Fruit fly (Drosophila melanogaster): ENCODE results near the gene CG7083.
A peak's percentile ranks its signal among the peaks of the same experiment; 100 is the strongest.

Gene CG7083

dm6 chr3L:8303912-8304311, 36.7 kb upstream of the CG7083 start, which contains the start of the genes CG7194 and Sbp2:
CG7194 (minus strand) TSS chr3L:8304059.
Sbp2 (plus strand) TSS chr3L:8304157.
- TF ChIP-seq CG7045 (GFP tag; optimal IDR thresholded peaks at IDR 0.05) (no peak), bab1 (GFP tag; optimal IDR thresholded peaks at IDR 0.05) (peak; percentile 15), CG5204 (GFP tag; optimal IDR thresholded peaks at IDR 0.05) (no peak), cnc (optimal IDR thresholded peaks at IDR 0.05) (no peak), CG12768 (GFP tag; optimal IDR thresholded peaks at IDR 0.05) (peak; percentile 18), CG7101 (tag; optimal IDR thresholded peaks at IDR 0.05) (no peak), CG11617 (GFP tag; optimal IDR thresholded peaks at IDR 0.05) (peak; percentile 9), CG33017 (tag; optimal IDR thresholded peaks at IDR 0.05) (peak; percentile 25), ovo (GFP tag; optimal IDR thresholded peaks at IDR 0.05) (no peak), cic (GFP tag; optimal IDR thresholded peaks at IDR 0.05) (no peak)

DNA sequence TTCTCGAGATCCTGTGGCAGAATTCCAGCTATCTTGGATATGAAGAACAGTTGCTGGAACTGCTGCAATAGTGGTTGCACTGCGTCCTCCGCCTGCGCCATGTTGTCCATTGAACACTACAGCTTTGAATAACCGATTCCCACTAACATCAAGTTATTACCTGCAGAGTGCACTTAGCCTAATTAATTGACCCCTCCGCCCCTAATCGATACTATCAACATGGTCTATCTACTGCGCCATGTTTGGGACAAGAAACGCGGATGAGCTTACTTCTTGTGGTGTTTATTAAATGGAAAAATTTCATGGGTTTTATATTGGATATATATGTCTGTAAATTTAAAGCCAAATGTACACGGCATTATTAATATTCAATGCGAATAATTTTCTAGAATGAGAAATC, 33.7 kb upstream of the CG7083 start, which contains the start of gene Gr66a:
Gr66a (minus strand) TSS at position 101 of the 400 bp plus-strand sequence.
- no peak for TF ChIP-seq CG1620 (GFP tag; optimal IDR thresholded peaks at IDR 0.05)
- no peak for TF ChIP-seq CG7045 (GFP tag; optimal IDR thresholded peaks at IDR 0.05)

DNA sequence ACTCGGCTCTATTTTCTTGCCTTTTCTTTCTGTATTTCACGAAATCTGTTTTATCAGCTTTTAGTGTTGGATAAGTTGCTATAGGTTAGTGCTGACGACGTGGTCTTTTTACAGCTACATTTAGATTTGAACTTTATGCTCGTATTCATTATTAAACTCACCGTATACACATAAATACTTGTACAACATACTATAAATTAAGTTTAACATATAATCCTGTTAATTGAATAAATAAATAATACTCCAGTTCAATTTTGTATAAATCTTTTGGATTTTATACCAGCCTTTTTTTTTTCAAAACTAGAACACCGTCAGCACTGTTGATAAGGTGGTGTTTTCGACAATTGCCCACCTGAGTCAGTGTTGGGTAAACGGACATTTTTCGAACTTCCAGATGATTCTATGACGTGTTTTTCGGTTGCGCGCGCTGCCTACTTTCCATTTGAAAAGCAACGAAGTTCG, 31.7 kb upstream of the CG7083 start, which contains the start of gene BI-1:
BI-1 (minus strand) TSS at position 51 of the 462 bp plus-strand sequence.
- TF ChIP-seq toe (GFP tag; optimal IDR thresholded peaks at IDR 0.05) (no peak), CG33017 (tag; optimal IDR thresholded peaks at IDR 0.05) (peak; percentile 80), CG1620 (GFP tag; optimal IDR thresholded peaks at IDR 0.05) (peak; percentile 79), Clk (GFP tag; optimal IDR thresholded peaks at IDR 0.05) (peak; percentile 81), Hr96 (GFP tag; optimal IDR thresholded peaks at IDR 0.05) (no peak), CG12768 (GFP tag; optimal IDR thresholded peaks at IDR 0.05) (peak; percentile 89), ovo (GFP tag; optimal IDR thresholded peaks at IDR 0.05) (peak; percentile 28), cic (GFP tag; optimal IDR thresholded peaks at IDR 0.05) (peak; percentile 28), cnc (optimal IDR thresholded peaks at IDR 0.05) (no peak), Crg-1 (GFP tag; optimal IDR thresholded peaks at IDR 0.05) (peak; percentile 82), CG14711 (tag; optimal IDR thresholded peaks at IDR 0.05) (peak; percentile 72), bab1 (GFP tag; optimal IDR thresholded peaks at IDR 0.05) (peak; percentile 59), Mnt (GFP tag; optimal IDR thresholded peaks at IDR 0.05) (peak; percentile 69), CG11617 (GFP tag; optimal IDR thresholded peaks at IDR 0.05) (peak; percentile 78), CG5204 (GFP tag; optimal IDR thresholded peaks at IDR 0.05) (no peak), CG7045 (GFP tag; optimal IDR thresholded peaks at IDR 0.05) (peak; percentile 80), pad (GFP tag; optimal IDR thresholded peaks at IDR 0.05) (peak; percentile 87), kay (GFP tag; ENCODE audit: borderline replicate concordance) (peak; percentile 98), tj (GFP tag; optimal IDR thresholded peaks at IDR 0.05) (peak; percentile 76), CG7101 (tag; optimal IDR thresholded peaks at IDR 0.05) (peak; percentile 90)

DNA sequence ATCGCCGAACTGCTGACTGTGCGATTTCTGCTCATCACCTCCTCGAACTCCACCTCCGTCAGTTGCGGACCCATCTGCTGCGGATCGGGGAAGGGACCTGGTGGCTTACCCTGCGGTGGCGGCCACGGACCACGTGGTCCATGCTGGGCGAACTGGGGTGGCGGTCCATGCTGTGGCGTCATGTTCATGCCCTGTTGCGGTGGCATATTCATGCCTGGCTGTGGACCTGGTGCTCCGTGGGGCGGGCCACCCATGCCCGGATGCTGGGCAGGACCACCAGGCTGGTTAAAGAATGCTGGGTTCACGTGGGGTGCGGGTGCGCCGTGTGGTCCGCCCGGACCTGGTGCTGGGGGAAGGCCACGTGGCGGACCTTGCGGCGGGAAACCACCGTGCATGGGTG, 28.3 kb upstream of the CG7083 start:
- no peak for TF ChIP-seq Crg-1 (GFP tag; optimal IDR thresholded peaks at IDR 0.05)
- no peak for TF ChIP-seq ovo (GFP tag; optimal IDR thresholded peaks at IDR 0.05)
- TF ChIP-seq cnc (optimal IDR thresholded peaks at IDR 0.05), result no peak
- TF ChIP-seq kay (GFP tag; ENCODE audit: borderline replicate concordance), result no peak
- TF ChIP-seq CG7045 (GFP tag; optimal IDR thresholded peaks at IDR 0.05), result no peak
- no peak for TF ChIP-seq CG12768 (GFP tag; optimal IDR thresholded peaks at IDR 0.05)
- no peak for TF ChIP-seq Clk (GFP tag; optimal IDR thresholded peaks at IDR 0.05)
- TF ChIP-seq Hr96 (GFP tag; optimal IDR thresholded peaks at IDR 0.05), result no peak
- TF ChIP-seq CG5204 (GFP tag; optimal IDR thresholded peaks at IDR 0.05), result no peak
- TF ChIP-seq CG11617 (GFP tag; optimal IDR thresholded peaks at IDR 0.05), result no peak
- no peak for TF ChIP-seq Mnt (GFP tag; optimal IDR thresholded peaks at IDR 0.05)

dm6 chr3L:8314788-8315140, 25.8 kb upstream of the CG7083 start:
- no peak for TF ChIP-seq Mnt (GFP tag; optimal IDR thresholded peaks at IDR 0.05)
- TF ChIP-seq CG7101 (tag; optimal IDR thresholded peaks at IDR 0.05), result no peak
- no peak for TF ChIP-seq CG12768 (GFP tag; optimal IDR thresholded peaks at IDR 0.05)

dm6 chr3L:8315141-8315816, 25.3 kb upstream of the CG7083 start, which contains the start of gene Cpsf6:
Cpsf6 (minus strand) TSS chr3L:8315502.
- TF ChIP-seq toe (GFP tag; optimal IDR thresholded peaks at IDR 0.05) (peak; percentile 50), CG1620 (GFP tag; optimal IDR thresholded peaks at IDR 0.05) (peak; percentile 6), tj (GFP tag; optimal IDR thresholded peaks at IDR 0.05) (peak; percentile 62), pad (GFP tag; optimal IDR thresholded peaks at IDR 0.05) (peak; percentile 56), ovo (GFP tag; optimal IDR thresholded peaks at IDR 0.05) (peak; percentile 26), Mnt (GFP tag; optimal IDR thresholded peaks at IDR 0.05) (peak; percentile 74), CG33017 (tag; optimal IDR thresholded peaks at IDR 0.05) (peak; percentile 13), CG12768 (GFP tag; optimal IDR thresholded peaks at IDR 0.05) (no peak), Crg-1 (GFP tag; optimal IDR thresholded peaks at IDR 0.05) (peak; percentile 51), Hr96 (GFP tag; optimal IDR thresholded peaks at IDR 0.05) (peak; percentile 2), CG5204 (GFP tag; optimal IDR thresholded peaks at IDR 0.05) (no peak), CG11617 (GFP tag; optimal IDR thresholded peaks at IDR 0.05) (peak; percentile 25), kay (GFP tag; ENCODE audit: borderline replicate concordance) (peak; percentile 71), CG7101 (tag; optimal IDR thresholded peaks at IDR 0.05) (peak; percentile 34), bab1 (GFP tag; optimal IDR thresholded peaks at IDR 0.05) (peak; percentile 71), CG7045 (GFP tag; optimal IDR thresholded peaks at IDR 0.05) (no peak), cnc (optimal IDR thresholded peaks at IDR 0.05) (no peak), Clk (GFP tag; optimal IDR thresholded peaks at IDR 0.05) (no peak), CG14711 (tag; optimal IDR thresholded peaks at IDR 0.05) (peak; percentile 56), cic (GFP tag; optimal IDR thresholded peaks at IDR 0.05) (no peak)

All from whole organism, adult.